Worm (Caenorhabditis elegans): ENCODE measurements around the gene JC8.4.

The JC8.4 gene

ce11 chrIV:13243375-13243774 is at the start of gene JC8.4:
Gene JC8.4, plus strand, starts transcription at chrIV:13243675.
- TF ChIP-seq atf-7 (tag; optimal IDR thresholded peaks at IDR 0.05): no peak
- TF ChIP-seq D2030.7 (GFP tag; IDR thresholded peaks at IDR 0.05): no peak
- no peak for TF ChIP-seq ztf-26 (tag; optimal IDR thresholded peaks at IDR 0.05)
- no peak for TF ChIP-seq ZK185.1 (tag; optimal IDR thresholded peaks at IDR 0.05; ENCODE audit: poor library complexity, severe bottlenecking)
- TF ChIP-seq nfya-2 (GFP tag; IDR thresholded peaks at IDR 0.05): no peak
- TF ChIP-seq ceh-91 (GFP tag; IDR thresholded peaks at IDR 0.05): no peak
- TF ChIP-seq bed-1 (GFP tag; IDR thresholded peaks at IDR 0.05): no peak
- TF ChIP-seq dox-1 (GFP tag; IDR thresholded peaks at IDR 0.05): no peak
- TF ChIP-seq tbp1 (GFP tag; optimal IDR thresholded peaks at IDR 0.05): no peak
- no peak for TF ChIP-seq F22D6.2 (tag; optimal IDR thresholded peaks at IDR 0.05)
- TF ChIP-seq Y95B8A.8 (GFP tag; IDR thresholded peaks at IDR 0.05): no peak
- TF ChIP-seq hmg-1.2 (GFP tag; IDR thresholded peaks at IDR 0.05): no peak
- no peak for TF ChIP-seq tlf-1 (GFP tag; optimal IDR thresholded peaks at IDR 0.05)
- TF ChIP-seq cebp-1 (GFP tag; IDR thresholded peaks at IDR 0.05): no peak
- TF ChIP-seq cebp-1 (tag; optimal IDR thresholded peaks at IDR 0.05): no peak
- TF ChIP-seq C06A6.2 (GFP tag; conservative IDR thresholded peaks at IDR 0.05): no peak
- TF ChIP-seq aptf-2 (GFP tag; conservative IDR thresholded peaks at IDR 0.05): no peak
- TF ChIP-seq zim-3 (tag; optimal IDR thresholded peaks at IDR 0.05): no peak
- no peak for TF ChIP-seq let-607 (tag; optimal IDR thresholded peaks at IDR 0.05)
- no peak for TF ChIP-seq cebp-2 (GFP tag; IDR thresholded peaks at IDR 0.05)

- TF ChIP-seq nhr-80 (tag; optimal IDR thresholded peaks at IDR 0.05): no peak
- TF ChIP-seq madf-10 (tag; optimal IDR thresholded peaks at IDR 0.05): no peak
- no peak for TF ChIP-seq pbrm-1 (GFP tag; IDR thresholded peaks at IDR 0.05)
- TF ChIP-seq hrde-1 (tag; optimal IDR thresholded peaks at IDR 0.05; ENCODE audit: borderline replicate concordance): no peak
- TF ChIP-seq attf-5 (GFP tag; optimal IDR thresholded peaks at IDR 0.05): no peak
- no peak for TF ChIP-seq nfya-1 (tag; optimal IDR thresholded peaks at IDR 0.05; ENCODE audit: borderline replicate concordance, insufficient read depth)
- no peak for TF ChIP-seq rcor-1 (GFP tag; IDR thresholded peaks at IDR 0.05)
- no peak for TF ChIP-seq ztf-25 (GFP tag; IDR thresholded peaks at IDR 0.05)
- no peak for TF ChIP-seq ekl-4 (GFP tag; IDR thresholded peaks at IDR 0.05)
- no peak for TF ChIP-seq mes-4 (tag; optimal IDR thresholded peaks at IDR 0.05)
- no peak for TF ChIP-seq K12H6.12 (tag; optimal IDR thresholded peaks at IDR 0.05)
- no peak for TF ChIP-seq dox-1 (GFP tag; IDR thresholded peaks at IDR 0.05)
- TF ChIP-seq ztf-26 (tag; optimal IDR thresholded peaks at IDR 0.05): no peak
- no peak for TF ChIP-seq unc-62 (GFP tag; optimal IDR thresholded peaks at IDR 0.05)
- TF ChIP-seq repo-1 (tag; optimal IDR thresholded peaks at IDR 0.05): no peak
- no peak for TF ChIP-seq C06A6.2 (GFP tag; conservative IDR thresholded peaks at IDR 0.05)
- no peak for TF ChIP-seq sea-2 (GFP tag; IDR thresholded peaks at IDR 0.05)
- no peak for TF ChIP-seq attf-3 (GFP tag; conservative IDR thresholded peaks at IDR 0.05)
- no peak for TF ChIP-seq lin-40 (tag; optimal IDR thresholded peaks at IDR 0.05)
Measured at ce11 chrIV:13197282-13197681, 46.2 kb upstream of the JC8.4 start, which contains the start of gene C48D1.1. Gene C48D1.1, minus strand, starts transcription at chrIV:13197382.

- no peak for TF ChIP-seq hsf-1 (GFP tag; IDR thresholded peaks at IDR 0.05)
- TF ChIP-seq ets-4 (GFP tag; optimal IDR thresholded peaks at IDR 0.05): no peak
- no peak for TF ChIP-seq pha-4 (tag; optimal IDR thresholded peaks at IDR 0.05)
- no peak for TF ChIP-seq F33H1.4 (GFP tag; IDR thresholded peaks at IDR 0.05)
- no peak for TF ChIP-seq ceh-58 (GFP tag; IDR thresholded peaks at IDR 0.05)
- no peak for TF ChIP-seq ceh-100 (GFP tag; IDR thresholded peaks at IDR 0.05)
- no peak for TF ChIP-seq akir-1 (GFP tag; optimal IDR thresholded peaks at IDR 0.05)
- no peak for TF ChIP-seq tbp1 (GFP tag; optimal IDR thresholded peaks at IDR 0.05)
- TF ChIP-seq ztf-6 (GFP tag; IDR thresholded peaks at IDR 0.05): no peak
- TF ChIP-seq let-607 (tag; optimal IDR thresholded peaks at IDR 0.05): no peak
- TF ChIP-seq F39B2.1 (GFP tag; IDR thresholded peaks at IDR 0.05): no peak
- TF ChIP-seq madf-6 (GFP tag; IDR thresholded peaks at IDR 0.05): no peak
- TF ChIP-seq attf-6 (GFP tag; IDR thresholded peaks at IDR 0.05): no peak
Measured at ce11 chrIV:13204037-13204436, 39.4 kb upstream of the JC8.4 start, which contains the start of gene ced-3. Gene ced-3, minus strand, starts transcription at chrIV:13204137.

Data from whole organism, young adult.